Worm (Caenorhabditis elegans): ENCODE results near the gene rpl-20.

The rpl-20 gene

ce11 chrIV:4781123-4781522, 31.5 kb upstream of the rpl-20 start:
- TF ChIP-seq ceh-82 (tag; optimal IDR thresholded peaks at IDR 0.05) (no peak), hmg-11 (tag; optimal IDR thresholded peaks at IDR 0.05) (peak; percentile 76), ama-1 (optimal IDR thresholded peaks at IDR 0.05) (no peak), mdl-1 (tag; optimal IDR thresholded peaks at IDR 0.05) (no peak), nfya-1 (tag; optimal IDR thresholded peaks at IDR 0.05; ENCODE audit: insufficient read depth) (peak; percentile 28)

- no peak for TF ChIP-seq unc-39 (tag; optimal IDR thresholded peaks at IDR 0.05)
- no peak for TF ChIP-seq nhr-11 (tag; optimal IDR thresholded peaks at IDR 0.05)
- TF ChIP-seq snpc-4 (tag; optimal IDR thresholded peaks at IDR 0.05): no peak
- TF ChIP-seq mdl-1 (tag; optimal IDR thresholded peaks at IDR 0.05): no peak
- TF ChIP-seq nhr-23 (tag; optimal IDR thresholded peaks at IDR 0.05): no peak
- TF ChIP-seq nhr-76 (tag; optimal IDR thresholded peaks at IDR 0.05): no peak
- TF ChIP-seq lin-15B (tag; optimal IDR thresholded peaks at IDR 0.05): no peak
These were observed 30.6 kb upstream of the rpl-20 start, which contains the start of gene set-15 for ce11 chrIV:4780129-4780528. Gene set-15 (minus strand): TSS chrIV:4780229.

- TF ChIP-seq nfya-1 (tag; optimal IDR thresholded peaks at IDR 0.05; ENCODE audit: insufficient read depth): peak; percentile 94
- TF ChIP-seq tbx-2 (tag; optimal IDR thresholded peaks at IDR 0.05): no peak
These were observed 26.9 kb upstream of the rpl-20 start for ce11 chrIV:4776501-4776900.

ce11 chrIV:4776001-4776400, 26.4 kb upstream of the rpl-20 start, which contains the start of gene R11E3.19:
Gene R11E3.19 (minus strand): TSS chrIV:4776101.
- TF ChIP-seq lin-15B (tag; optimal IDR thresholded peaks at IDR 0.05) (no peak), ceh-9 (tag; optimal IDR thresholded peaks at IDR 0.05) (no peak)

ce11 chrIV:4771792-4772191, 22.2 kb upstream of the rpl-20 start, which contains the start of gene R11E3.2:
Gene R11E3.2 (plus strand): TSS chrIV:4772092.
- no peak for TF ChIP-seq unc-62 (GFP tag; optimal IDR thresholded peaks at IDR 0.05)
- TF ChIP-seq nhr-11 (tag; optimal IDR thresholded peaks at IDR 0.05): no peak
- no peak for TF ChIP-seq ztf-4 (tag; optimal IDR thresholded peaks at IDR 0.05)
- TF ChIP-seq nhr-76 (tag; optimal IDR thresholded peaks at IDR 0.05): no peak
- TF ChIP-seq eor-1 (tag; optimal IDR thresholded peaks at IDR 0.05): no peak
- TF ChIP-seq zag-1 (tag; optimal IDR thresholded peaks at IDR 0.05): no peak
- no peak for TF ChIP-seq ama-1 (optimal IDR thresholded peaks at IDR 0.05)
- no peak for TF ChIP-seq fkh-2 (tag; optimal IDR thresholded peaks at IDR 0.05)
- TF ChIP-seq jun-1 (tag; optimal IDR thresholded peaks at IDR 0.05): no peak
- no peak for TF ChIP-seq unc-39 (tag; optimal IDR thresholded peaks at IDR 0.05)
- TF ChIP-seq R02D3.7 (tag; optimal IDR thresholded peaks at IDR 0.05): no peak
- TF ChIP-seq pha-4 (tag; optimal IDR thresholded peaks at IDR 0.05): no peak
- no peak for TF ChIP-seq pqm-1 (tag; optimal IDR thresholded peaks at IDR 0.05)
- TF ChIP-seq ceh-28 (tag; optimal IDR thresholded peaks at IDR 0.05): no peak
- no peak for TF ChIP-seq skn-1 (tag; optimal IDR thresholded peaks at IDR 0.05)
- no peak for TF ChIP-seq lsy-12 (tag; optimal IDR thresholded peaks at IDR 0.05)
- TF ChIP-seq ceh-16 (tag; optimal IDR thresholded peaks at IDR 0.05): no peak

ce11 chrIV:4764422-4764821, 14.8 kb upstream of the rpl-20 start, which contains the start of gene npp-26:
Gene npp-26 (plus strand): TSS chrIV:4764722.
- TF ChIP-seq nhr-76 (tag; optimal IDR thresholded peaks at IDR 0.05) (no peak), pqm-1 (tag; optimal IDR thresholded peaks at IDR 0.05) (no peak), ceh-16 (tag; optimal IDR thresholded peaks at IDR 0.05) (no peak), fkh-10 (GFP tag; optimal IDR thresholded peaks at IDR 0.05) (no peak), pha-4 (tag; optimal IDR thresholded peaks at IDR 0.05) (no peak), nhr-67 (tag; optimal IDR thresholded peaks at IDR 0.05) (no peak), fkh-2 (tag; optimal IDR thresholded peaks at IDR 0.05) (no peak), fos-1 (tag; optimal IDR thresholded peaks at IDR 0.05) (no peak), mdl-1 (tag; optimal IDR thresholded peaks at IDR 0.05) (no peak), ztf-4 (tag; optimal IDR thresholded peaks at IDR 0.05) (no peak)

- TF ChIP-seq ZK546.5 (tag; optimal IDR thresholded peaks at IDR 0.05) (no peak), nhr-11 (tag; optimal IDR thresholded peaks at IDR 0.05) (no peak), egl-5 (tag; optimal IDR thresholded peaks at IDR 0.05) (no peak), nhr-67 (tag; optimal IDR thresholded peaks at IDR 0.05) (no peak), R02D3.7 (tag; optimal IDR thresholded peaks at IDR 0.05) (no peak), eor-1 (tag; optimal IDR thresholded peaks at IDR 0.05) (no peak), unc-62 (GFP tag; optimal IDR thresholded peaks at IDR 0.05) (no peak)
These were observed 14.3 kb upstream of the rpl-20 start, which contains the start of gene Y17G9B.2 for ce11 chrIV:4763844-4764243. Gene Y17G9B.2 (plus strand): TSS chrIV:4764144.

All from whole organism, L3 larva.